Worm (Caenorhabditis elegans) whole organism, L2 larva: Measurements from ENCODE around the gene clc-4.
A peak's percentile ranks its signal among the peaks of the same experiment; 100 is the strongest.

Experiments
- C34F6.9 ChIP-seq: fragments of 150-350 bp; optimal IDR thresholded peaks from 2 replicates; lab custom pipeline; 2014; ENCODE audit warnings: missing biosample characterization, missing genetic modification characterization
- R02D3.7 ChIP-seq: fragments of 150-350 bp; optimal IDR thresholded peaks from 2 replicates; lab custom pipeline; 2014; ENCODE audit warnings: missing biosample characterization, missing genetic modification characterization
- Y55F3AM.14 ChIP-seq: fragments of 200-800 bp; sonication (Bioruptor generic); optimal IDR thresholded peaks from 2 replicates; lab custom pipeline; 2018; ENCODE audit warnings: mild to moderate bottlenecking, missing genetic modification characterization, missing compliant biosample characterization
- ZK546.5 ChIP-seq: sonication (generic microtip); optimal IDR thresholded peaks from 2 replicates; lab custom pipeline; 2017; ENCODE audit warnings: missing biosample characterization, missing genetic modification characterization
- alr-1 ChIP-seq: fragments of 150-350 bp; optimal IDR thresholded peaks from 2 replicates; lab custom pipeline; 2014; ENCODE audit warnings: missing biosample characterization, missing genetic modification characterization
- ama-1 ChIP-seq: fragments of 150-350 bp; optimal IDR thresholded peaks from 2 replicates; lab custom pipeline; 2018; ENCODE audit warnings: inconsistent platforms
- blmp-1 ChIP-seq: sonication (generic microtip); optimal IDR thresholded peaks from 2 replicates; lab custom pipeline; 2017; ENCODE audit warnings: missing genetic modification characterization, mild to moderate bottlenecking, missing compliant biosample characterization, antibody characterized with exemption, moderate library complexity; ENCODE audit not compliant: insufficient read depth
- dmd-4 ChIP-seq: sonication (generic microtip); optimal IDR thresholded peaks from 2 replicates; lab custom pipeline; 2017; ENCODE audit warnings: missing biosample characterization, missing genetic modification characterization
- egl-27 ChIP-seq: sonication (generic microtip); optimal IDR thresholded peaks from 3 replicates; lab custom pipeline; 2017; ENCODE audit warnings: missing biosample characterization, missing genetic modification reagents, missing genetic modification characterization
- elt-1 ChIP-seq: fragments of 150-350 bp; optimal IDR thresholded peaks from 2 replicates; lab custom pipeline; 2014; ENCODE audit warnings: missing biosample characterization, missing genetic modification characterization
- elt-3 ChIP-seq: sonication (generic microtip); optimal IDR thresholded peaks from 2 replicates; lab custom pipeline; 2017; ENCODE audit warnings: missing biosample characterization, missing genetic modification characterization
- fos-1 ChIP-seq: fragments of 150-350 bp; optimal IDR thresholded peaks from 2 replicates; lab custom pipeline; 2014; ENCODE audit warnings: missing biosample characterization, missing genetic modification characterization
- lin-11 ChIP-seq: fragments of 150-350 bp; sonication (generic microtip); optimal IDR thresholded peaks from 2 replicates; lab custom pipeline; 2014; ENCODE audit warnings: missing biosample characterization, missing genetic modification characterization, inconsistent platforms, mixed read lengths
- lin-13 ChIP-seq: fragments of 150-350 bp; optimal IDR thresholded peaks from 2 replicates; lab custom pipeline; 2014; ENCODE audit warnings: missing biosample characterization, missing genetic modification reagents, missing genetic modification characterization
- lsy-2 ChIP-seq, 2 experiments: fragments of 150-350 bp in 1 of 2; sonication (generic microtip) in 1 of 2; optimal IDR thresholded peaks; 2 replicates each; lab custom pipeline; 2014 to 2017; ENCODE audit warnings: missing biosample characterization in 2 of 2, missing genetic modification characterization in 2 of 2
- mbf-1 ChIP-seq: sonication (generic microtip); optimal IDR thresholded peaks from 2 replicates; lab custom pipeline; 2017; ENCODE audit warnings: missing biosample characterization, missing genetic modification characterization
- mdl-1 ChIP-seq, 2 experiments: fragments of 150-350 bp in 1 of 2; sonication (generic microtip) in 1 of 2; optimal IDR thresholded peaks; 2 replicates each; lab custom pipeline; 2017; ENCODE audit warnings: missing biosample characterization in 2 of 2, missing genetic modification characterization in 2 of 2
- nhr-11 ChIP-seq: fragments of 150-350 bp; optimal IDR thresholded peaks from 2 replicates; lab custom pipeline; 2014; ENCODE audit warnings: missing biosample characterization, missing genetic modification characterization
- nhr-12 ChIP-seq: fragments of 150-350 bp; optimal IDR thresholded peaks from 2 replicates; lab custom pipeline; 2014; ENCODE audit warnings: missing biosample characterization, missing genetic modification characterization
- nhr-129 ChIP-seq: fragments of 150-350 bp; optimal IDR thresholded peaks from 2 replicates; lab custom pipeline; 2014; ENCODE audit warnings: missing biosample characterization, missing genetic modification characterization
- nhr-21 ChIP-seq: fragments of 150-350 bp; optimal IDR thresholded peaks from 2 replicates; lab custom pipeline; 2014; ENCODE audit warnings: missing biosample characterization, missing genetic modification characterization
- nhr-23 ChIP-seq: fragments of 150-350 bp; optimal IDR thresholded peaks from 2 replicates; lab custom pipeline; 2014; ENCODE audit warnings: missing biosample characterization, missing genetic modification reagents, missing genetic modification characterization
- nhr-6 ChIP-seq: fragments of 150-350 bp; optimal IDR thresholded peaks from 2 replicates; lab custom pipeline; 2014; ENCODE audit warnings: missing biosample characterization, missing genetic modification characterization
- peb-1 ChIP-seq: fragments of 150-350 bp; optimal IDR thresholded peaks from 2 replicates; lab custom pipeline; 2014; ENCODE audit warnings: missing biosample characterization, missing genetic modification characterization
- sem-4 ChIP-seq: fragments of 150-350 bp; optimal IDR thresholded peaks from 2 replicates; lab custom pipeline; 2014; ENCODE audit warnings: missing biosample characterization, missing genetic modification reagents, missing genetic modification characterization
- sma-3 ChIP-seq: sonication (generic microtip); optimal IDR thresholded peaks from 2 replicates; lab custom pipeline; 2016; ENCODE audit warnings: missing genetic modification reagents, missing genetic modification characterization, missing compliant biosample characterization
- sma-9 ChIP-seq, 2 experiments: fragments of 150-350 bp in 1 of 2; sonication (generic microtip) in 1 of 2; optimal IDR thresholded peaks; 2 replicates each; lab custom pipeline; 2014 to 2016; ENCODE audit warnings: missing genetic modification characterization in 2 of 2, mild to moderate bottlenecking in 1 of 2, missing biosample characterization in 1 of 2, missing compliant biosample characterization in 1 of 2, missing genetic modification reagents in 1 of 2, moderate library complexity in 1 of 2
- unc-39 ChIP-seq: fragments of 150-350 bp; optimal IDR thresholded peaks from 2 replicates; lab custom pipeline; 2014; ENCODE audit warnings: missing biosample characterization, missing genetic modification characterization
- ztf-1 ChIP-seq: fragments of 200-800 bp; sonication (Bioruptor generic); conservative IDR thresholded peaks from 2 replicates; pipeline ENCODE4 v1.3.6; 2022; ENCODE audit warnings: missing genetic modification characterization, missing compliant biosample characterization

The clc-4 gene

ce11 chrX:10766123-10766622 lies 17.5 kb downstream of the clc-4 start (continued):
- TF ChIP-seq nhr-129 (tag; lab: Kevin White, UChicago), result peak; percentile 97
- TF ChIP-seq Y55F3AM.14 (GFP tag; lab: Kevin White, UChicago), result peak; percentile 89
- TF ChIP-seq nhr-23 (tag; lab: Kevin White, UChicago), result no peak
- TF ChIP-seq sma-9 (GFP tag; optimal IDR thresholded peaks at IDR 0.05; lab: Kevin White, UChicago), result peak; percentile 100
- no peak for TF ChIP-seq sma-9 (tag; optimal IDR thresholded peaks at IDR 0.05; lab: Kevin White, UChicago)
- TF ChIP-seq R02D3.7 (tag; lab: Kevin White, UChicago), result no peak
- peak; percentile 98 for TF ChIP-seq blmp-1 (tag; lab: Kevin White, UChicago)

ce11 chrX:10763383-10763782 lies 20.3 kb downstream of the clc-4 start:
- no peak for TF ChIP-seq mdl-1 (tag; optimal IDR thresholded peaks at IDR 0.05; lab: Kevin White, UChicago)
- no peak for TF ChIP-seq alr-1 (tag; lab: Kevin White, UChicago)
- TF ChIP-seq dmd-4 (tag; lab: Kevin White, UChicago), result no peak
- TF ChIP-seq Y55F3AM.14 (GFP tag; lab: Kevin White, UChicago), result no peak
- TF ChIP-seq, all 48 proteins: peak for 0

- TF ChIP-seq mdl-1 (tag; optimal IDR thresholded peaks at IDR 0.05; lab: Kevin White, UChicago) (no peak), sma-9 (GFP tag; optimal IDR thresholded peaks at IDR 0.05; lab: Kevin White, UChicago) (peak; percentile 68), sma-9 (tag; optimal IDR thresholded peaks at IDR 0.05; lab: Kevin White, UChicago) (no peak), unc-39 (tag; lab: Kevin White, UChicago) (no peak), mbf-1 (no peak), fos-1 (tag; lab: Kevin White, UChicago) (peak; percentile 43)
Measured at ce11 chrX:10760958-10761357, 22.8 kb downstream of the clc-4 start.

- no peak for TF ChIP-seq ZK546.5
Measured at ce11 chrX:10758453-10758852, 25.3 kb downstream of the clc-4 start.

- TF ChIP-seq egl-27, result no peak
- no peak for TF ChIP-seq elt-3 (tag; lab: Kevin White, UChicago)
- no peak for TF ChIP-seq blmp-1 (tag; lab: Kevin White, UChicago)
- no peak for TF ChIP-seq ztf-1
- TF ChIP-seq fos-1 (tag; lab: Kevin White, UChicago), result no peak
- TF ChIP-seq nhr-12 (tag; lab: Kevin White, UChicago), result no peak
- TF ChIP-seq lsy-2 (tag; optimal IDR thresholded peaks at IDR 0.05; lab: Kevin White, UChicago), result no peak
- TF ChIP-seq sem-4 (tag; lab: Kevin White, UChicago), result no peak
- TF ChIP-seq Y55F3AM.14 (GFP tag; lab: Kevin White, UChicago), result no peak
- TF ChIP-seq alr-1 (tag; lab: Kevin White, UChicago), result no peak
- TF ChIP-seq mbf-1, result no peak
- TF ChIP-seq peb-1 (tag; lab: Kevin White, UChicago), result no peak
- TF ChIP-seq dmd-4 (tag; lab: Kevin White, UChicago), result no peak
- TF ChIP-seq lin-13 (GFP tag; lab: Kevin White, UChicago), result no peak
- no peak for TF ChIP-seq sma-9 (GFP tag; optimal IDR thresholded peaks at IDR 0.05; lab: Kevin White, UChicago)
- TF ChIP-seq sma-9 (tag; optimal IDR thresholded peaks at IDR 0.05; lab: Kevin White, UChicago), result no peak
- TF ChIP-seq nhr-6, result no peak
- no peak for TF ChIP-seq sma-3 (GFP tag; lab: Kevin White, UChicago)
- TF ChIP-seq nhr-11 (tag; lab: Kevin White, UChicago), result no peak
- no peak for TF ChIP-seq unc-39 (tag; lab: Kevin White, UChicago)
- TF ChIP-seq ama-1, result no peak
Measured at ce11 chrX:10757608-10758007, 26.1 kb downstream of the clc-4 start, which contains the start of gene R07A4.4. R07A4.4 (minus strand) TSS chrX:10757708.

ce11 chrX:10756185-10756584 lies 27.5 kb downstream of the clc-4 start:
- no peak for TF ChIP-seq C34F6.9
- no peak for TF ChIP-seq elt-1 (tag; lab: Kevin White, UChicago)
- peak; percentile 73 for TF ChIP-seq nhr-129 (tag; lab: Kevin White, UChicago)
- TF ChIP-seq Y55F3AM.14 (GFP tag; lab: Kevin White, UChicago), result no peak
- peak; percentile 55 for TF ChIP-seq nhr-21 (tag; lab: Kevin White, UChicago)
- TF ChIP-seq lin-11 (tag; lab: Kevin White, UChicago), result peak; percentile 66
- peak; percentile 21 for TF ChIP-seq sma-3 (GFP tag; lab: Kevin White, UChicago)
- TF ChIP-seq nhr-23 (tag; lab: Kevin White, UChicago), result no peak
- no peak for TF ChIP-seq sma-9 (GFP tag; optimal IDR thresholded peaks at IDR 0.05; lab: Kevin White, UChicago)
- TF ChIP-seq sma-9 (tag; optimal IDR thresholded peaks at IDR 0.05; lab: Kevin White, UChicago), result no peak
